Fruit fly (Drosophila melanogaster): ENCODE measurements around the gene Hml.

- TF ChIP-seq Myc (optimal IDR thresholded peaks at IDR 0.05) (no peak), h (optimal IDR thresholded peaks at IDR 0.05) (no peak), Sin3A (optimal IDR thresholded peaks at IDR 0.05) (no peak), psq (optimal IDR thresholded peaks at IDR 0.05) (no peak)
Measured at dm6 chr3L:13877904-13878303, 32.0 kb downstream of the Hml start.
